Fruit fly (Drosophila melanogaster) whole organism, pupa: Measurements from ENCODE around the gene D.
A peak's percentile ranks its signal among the peaks of the same experiment; 100 is the strongest.

Experiments used
- EcR ChIP-seq: fragments of 200-800 bp; sonication (Bioruptor generic); optimal IDR thresholded peaks from 3 replicates; lab custom pipeline; 2019; ENCODE audit warnings: missing biosample characterization, missing genetic modification characterization, mild to moderate bottlenecking, moderate library complexity, missing genetic modification reagents
- rn ChIP-seq: fragments of 200-800 bp; sonication (Bioruptor generic); IDR thresholded peaks from 2 replicates; pipeline ENCODE4 v1.3.6; 2022; ENCODE audit warnings: missing biosample characterization, missing genetic modification characterization

DNA sequence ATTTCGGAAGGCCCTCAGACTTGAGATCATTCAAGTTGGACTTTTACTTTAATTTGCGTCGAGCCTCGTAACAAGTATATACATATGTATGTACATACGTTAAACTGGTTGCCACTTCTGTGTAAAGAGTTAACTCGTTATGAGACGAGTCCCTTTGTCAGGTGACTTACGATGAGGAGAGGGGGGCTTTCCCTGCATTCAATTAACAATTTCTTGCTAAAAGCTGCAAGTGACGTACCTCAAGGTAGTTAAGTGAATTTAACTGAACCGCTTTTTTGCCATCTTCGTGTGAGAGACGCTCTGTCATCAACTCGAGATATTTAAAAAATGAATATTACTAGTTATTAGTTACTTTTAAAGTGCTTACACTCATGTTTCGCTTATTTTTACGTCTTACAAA lies 30.6 kb upstream of the D start:
- peak; percentile 55 for TF ChIP-seq EcR (GFP tag; lab: Kevin White, UChicago)
- TF ChIP-seq rn (GFP tag; lab: Robert Waterston, UW) = no peak
